Fruit fly (Drosophila melanogaster): Measurements from ENCODE around the gene Ude.
A peak's percentile ranks its signal among the peaks of the same experiment; 100 is the strongest.

The Ude gene

DNA sequence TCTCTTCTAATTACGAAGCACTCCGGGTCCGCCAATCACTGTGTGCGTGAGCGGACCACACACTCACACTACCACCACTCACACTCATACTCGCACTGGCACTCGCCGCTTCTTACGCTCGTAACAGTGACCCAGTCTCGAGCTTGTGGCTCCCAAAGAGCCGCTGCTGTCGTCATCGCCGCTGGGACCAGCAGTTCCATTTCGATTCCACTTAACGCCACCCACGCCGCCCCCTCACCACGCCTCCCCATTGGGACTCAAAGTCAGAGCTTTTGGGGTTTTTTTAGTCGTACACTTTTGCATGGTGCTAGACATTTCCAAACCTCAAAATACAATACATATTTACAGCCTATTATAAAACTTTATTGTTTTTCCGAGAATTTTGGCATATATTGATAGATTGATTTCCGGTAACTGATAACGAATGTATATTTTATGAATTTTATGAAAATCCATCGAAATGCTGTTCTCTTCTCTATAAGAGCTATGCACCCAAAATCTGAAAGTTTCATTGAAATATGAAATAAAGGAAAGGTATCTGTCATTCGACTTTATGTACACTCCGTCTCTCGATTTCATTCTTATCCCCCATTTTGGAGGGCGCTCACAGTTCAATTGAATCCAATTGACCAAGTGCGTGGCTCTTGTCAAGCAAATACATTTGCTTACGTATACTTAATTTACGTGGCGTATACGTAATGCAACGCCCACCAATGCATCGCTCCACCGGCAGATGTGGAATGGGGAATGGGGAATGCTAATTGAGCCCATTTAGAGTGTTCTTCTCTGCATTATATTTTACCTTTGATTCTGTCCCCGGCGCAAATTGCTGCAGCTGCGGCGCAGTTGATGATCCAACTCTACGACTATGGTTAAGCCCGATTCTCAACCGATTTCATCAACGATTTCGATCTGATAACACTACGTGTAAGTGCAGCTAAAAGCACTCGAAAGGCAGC lies 27.9 kb downstream of the Ude start, which contains the start of gene CG42331 (continued):
- TF ChIP-seq CG8478 (optimal IDR thresholded peaks at IDR 0.05) (no peak), Dfd (GFP tag; optimal IDR thresholded peaks at IDR 0.05) (no peak), wdn (GFP tag; IDR thresholded peaks at IDR 0.05) (no peak), Hr51 (GFP tag; optimal IDR thresholded peaks at IDR 0.05) (peak; percentile 46 to 71), CG12219 (GFP tag; optimal IDR thresholded peaks at IDR 0.05) (peak; percentile 29), hb (GFP tag; IDR thresholded peaks at IDR 0.05; ENCODE audit: partially characterized antibody) (no peak), CG1233 (GFP tag; optimal IDR thresholded peaks at IDR 0.05) (peak; percentile 31), croc (GFP tag; conservative IDR thresholded peaks at IDR 0.05) (peak; percentile 37; the same call in 2 of the 3 replicates), Poxn (GFP tag; IDR thresholded peaks at IDR 0.05) (no peak), Hr3 (GFP tag; optimal IDR thresholded peaks at IDR 0.05) (peak; percentile 46), Taf1 (GFP tag; IDR thresholded peaks at IDR 0.05) (no peak), CG14667 (GFP tag; IDR thresholded peaks at IDR 0.05) (no peak), grn (GFP tag; optimal IDR thresholded peaks at IDR 0.05) (peak; percentile 2), da (GFP tag; optimal IDR thresholded peaks at IDR 0.05) (no peak), peb (GFP tag; IDR thresholded peaks at IDR 0.05) (no peak), HLH3B (GFP tag; IDR thresholded peaks at IDR 0.05) (peak; percentile 42; the same call in 1 of the 2 replicates), Bteb2 (GFP tag; optimal IDR thresholded peaks at IDR 0.05) (peak; percentile 51), Sry-δ (GFP tag; optimal IDR thresholded peaks at IDR 0.05) (no peak), sens (GFP tag) (peak; percentile 87), CoRest (tag; optimal IDR thresholded peaks at IDR 0.05) (peak; percentile 73), CG10274 (GFP tag; optimal IDR thresholded peaks at IDR 0.05) (peak; percentile 52), CG7372 (GFP tag; IDR thresholded peaks at IDR 0.05) (peak; percentile 30), CG34422 (GFP tag; IDR thresholded peaks at IDR 0.05) (0 out of 3 replicates have a peak, but pooled peaks have one; percentile 50), C15 (GFP tag; IDR thresholded peaks at IDR 0.05) (no peak), knrl (GFP tag; IDR thresholded peaks at IDR 0.05; ENCODE audit: partially characterized antibody) (no peak), btn (GFP tag; optimal IDR thresholded peaks at IDR 0.05) (no peak), NK7.1 (GFP tag; optimal IDR thresholded peaks at IDR 0.05) (peak; percentile 24), CG10565 (GFP tag; optimal IDR thresholded peaks at IDR 0.05) (no peak), Ets65A (GFP tag) (peak; percentile 64), CG18619 (GFP tag; optimal IDR thresholded peaks at IDR 0.05) (peak; percentile 67), CG18262 (tag; optimal IDR thresholded peaks at IDR 0.05) (peak; percentile 55), eyg (GFP tag; optimal IDR thresholded peaks at IDR 0.05) (peak; percentile 33), dm (GFP tag; optimal IDR thresholded peaks at IDR 0.05) (no peak), CG31365 (tag; optimal IDR thresholded peaks at IDR 0.05) (no peak), CG17612 (GFP tag; IDR thresholded peaks at IDR 0.05) (no peak), CG10654 (GFP tag; optimal IDR thresholded peaks at IDR 0.05) (peak; percentile 12), Blimp-1 (GFP tag; optimal IDR thresholded peaks at IDR 0.05) (no peak), CG6175 (GFP tag; IDR thresholded peaks at IDR 0.05) (peak; percentile 18; the same call in 1 of the 3 replicates), CG4820 (GFP tag; optimal IDR thresholded peaks at IDR 0.05) (peak; percentile 54), CTCF (GFP tag; optimal IDR thresholded peaks at IDR 0.05) (no peak), az2 (GFP tag; optimal IDR thresholded peaks at IDR 0.05) (peak; percentile 32), scrt (GFP tag; optimal IDR thresholded peaks at IDR 0.05) (peak; percentile 37), CG3065 (GFP tag; optimal IDR thresholded peaks at IDR 0.05) (no peak), tup (GFP tag; optimal IDR thresholded peaks at IDR 0.05) (no peak), shn (GFP tag; optimal IDR thresholded peaks at IDR 0.05) (peak; percentile 57), CG1792 (GFP tag; optimal IDR thresholded peaks at IDR 0.05) (peak; percentile 51), jing (GFP tag; optimal IDR thresholded peaks at IDR 0.05) (peak; percentile 26), Lhr (GFP tag; optimal IDR thresholded peaks at IDR 0.05) (no peak), TFAM (GFP tag; optimal IDR thresholded peaks at IDR 0.05) (no peak), Abd-B (GFP tag; optimal IDR thresholded peaks at IDR 0.05) (peak; percentile 54), ara (GFP tag; IDR thresholded peaks at IDR 0.05) (no peak)

Measured in whole organism, embryonic.